Fruit fly (Drosophila melanogaster) whole organism, embryonic: ENCODE measurements around the gene NdufA3.
A peak's percentile ranks its signal among the peaks of the same experiment; 100 is the strongest.

Experiments used
- Adf1 ChIP-seq: fragments of 200-800 bp; sonication (Bioruptor generic); IDR thresholded peaks from 2 replicates; pipeline ENCODE4 v1.3.6; 2022; ENCODE audit warnings: missing biosample characterization, missing genetic modification characterization
- Asciz ChIP-seq: fragments of 200-800 bp; sonication (Bioruptor generic); optimal IDR thresholded peaks from 2 replicates; lab custom pipeline; 2017; ENCODE audit warnings: missing biosample characterization, mild to moderate bottlenecking, missing genetic modification characterization, missing genetic modification reagents
- CG12071 ChIP-seq: fragments of 200-800 bp; sonication (Bioruptor generic); optimal IDR thresholded peaks from 3 replicates; lab custom pipeline; 2018; ENCODE audit warnings: missing biosample characterization, mild to moderate bottlenecking, missing genetic modification characterization
- CG12236 ChIP-seq: fragments of 200-800 bp; sonication (Bioruptor generic); optimal IDR thresholded peaks from 2 replicates; lab custom pipeline; 2016; ENCODE audit warnings: missing biosample characterization, missing genetic modification characterization
- CG17186 ChIP-seq: fragments of 200-800 bp; sonication (Bioruptor generic); optimal IDR thresholded peaks from 3 replicates; lab custom pipeline; 2017; ENCODE audit warnings: missing biosample characterization, missing genetic modification reagents, missing genetic modification characterization
- CG17829 ChIP-seq: fragments of 200-800 bp; optimal IDR thresholded peaks from 2 replicates; lab custom pipeline; 2019; ENCODE audit warnings: missing biosample characterization, mild to moderate bottlenecking, missing genetic modification characterization, moderate library complexity
- CG1832 ChIP-seq: fragments of 200-800 bp; sonication (Bioruptor generic); optimal IDR thresholded peaks from 2 replicates; lab custom pipeline; 2017; ENCODE audit warnings: missing biosample characterization, mild to moderate bottlenecking, missing genetic modification characterization, inconsistent platforms
- CG2199 ChIP-seq: fragments of 200-800 bp; sonication (Bioruptor generic); IDR thresholded peaks from 3 replicates; pipeline ENCODE4 v1.3.6; 2022; ENCODE audit warnings: missing biosample characterization, missing genetic modification characterization
- CG31224 ChIP-seq: fragments of 200-800 bp; sonication (Bioruptor generic); IDR thresholded peaks from 2 replicates; pipeline ENCODE4 v1.3.6; 2022; ENCODE audit warnings: missing biosample characterization, missing genetic modification characterization
- CG32532 ChIP-seq: fragments of 200-800 bp; sonication (Bioruptor generic); IDR thresholded peaks from 2 replicates; pipeline ENCODE4 v1.3.6; 2022; ENCODE audit warnings: missing biosample characterization, missing genetic modification characterization
- CG34376 ChIP-seq: fragments of 200-800 bp; sonication (Bioruptor generic); optimal IDR thresholded peaks from 2 replicates; lab custom pipeline; 2018; ENCODE audit warnings: missing biosample characterization, mild to moderate bottlenecking, missing genetic modification characterization
- CG4820 ChIP-seq: fragments of 200-800 bp; sonication (Bioruptor generic); optimal IDR thresholded peaks from 3 replicates; lab custom pipeline; 2016; ENCODE audit warnings: missing biosample characterization, missing genetic modification characterization
- CG5245 ChIP-seq: fragments of 200-800 bp; sonication (Bioruptor generic); optimal IDR thresholded peaks from 3 replicates; lab custom pipeline; 2016; ENCODE audit warnings: missing biosample characterization, missing genetic modification characterization
- CG7357 ChIP-seq: fragments of 200-800 bp; sonication (Bioruptor generic); IDR thresholded peaks from 3 replicates; pipeline ENCODE4 v1.3.6; 2022; ENCODE audit warnings: missing biosample characterization, missing genetic modification characterization
- CG7963 ChIP-seq: fragments of 200-800 bp; sonication (Bioruptor generic); IDR thresholded peaks from 3 replicates; pipeline ENCODE4 v1.3.6; 2022; ENCODE audit warnings: missing biosample characterization, missing genetic modification characterization; ENCODE audit not compliant: partially characterized antibody
- CG9609 ChIP-seq: fragments of 200-800 bp; sonication (Bioruptor generic); optimal IDR thresholded peaks from 3 replicates; lab custom pipeline; 2016; ENCODE audit warnings: missing biosample characterization, missing genetic modification characterization
- CoRest ChIP-seq: fragments of 200-800 bp; sonication (Bioruptor generic); optimal IDR thresholded peaks from 3 replicates; lab custom pipeline; 2018; ENCODE audit warnings: missing biosample characterization, mild to moderate bottlenecking, missing genetic modification characterization, moderate library complexity
- Hey ChIP-seq: fragments of 200-800 bp; sonication (Bioruptor generic); optimal IDR thresholded peaks from 3 replicates; lab custom pipeline; 2018; ENCODE audit warnings: missing biosample characterization, mild to moderate bottlenecking, missing genetic modification characterization
- Hr51 ChIP-seq, 2 experiments: fragments of 200-800 bp; sonication (Bioruptor generic); optimal IDR thresholded peaks; 2 replicates in 1 of 2; 3 replicates in 1 of 2; lab custom pipeline; 2016 to 2018; ENCODE audit warnings: missing biosample characterization in 2 of 2, missing genetic modification characterization in 2 of 2, mild to moderate bottlenecking in 1 of 2, moderate library complexity in 1 of 2
- MESR4 ChIP-seq: fragments of 200-800 bp; sonication (Bioruptor generic); optimal IDR thresholded peaks from 2 replicates; lab custom pipeline; 2018; ENCODE audit warnings: missing biosample characterization, mild to moderate bottlenecking, missing genetic modification characterization, moderate library complexity
- Med ChIP-seq: fragments of 200-800 bp; sonication (Bioruptor generic); peaks from one replicate; lab custom pipeline; 2016; ENCODE audit warnings: missing biosample characterization, missing genetic modification characterization, mild to moderate bottlenecking, inconsistent platforms, moderate library complexity
- Pdp1 ChIP-seq, 2 experiments: fragments of 200-800 bp; sonication (Bioruptor generic); optimal IDR thresholded peaks; 3 replicates each; lab custom pipeline; 2016; ENCODE audit warnings: missing biosample characterization in 2 of 2, missing genetic modification characterization in 2 of 2, mild to moderate bottlenecking in 1 of 2, moderate library complexity in 1 of 2
- Scr ChIP-seq: fragments of 200-800 bp; sonication (Bioruptor generic); IDR thresholded peaks from 2 replicates; pipeline ENCODE4 v1.3.6; 2022; ENCODE audit warnings: missing biosample characterization, missing genetic modification characterization; ENCODE audit not compliant: partially characterized antibody
- Sox102F ChIP-seq: fragments of 200-800 bp; sonication (Bioruptor generic); optimal IDR thresholded peaks from 2 replicates; lab custom pipeline; 2018; ENCODE audit warnings: missing biosample characterization, mild to moderate bottlenecking, missing genetic modification characterization, moderate library complexity
- Taf1 ChIP-seq: fragments of 200-800 bp; sonication (Bioruptor generic); IDR thresholded peaks from 2 replicates; pipeline ENCODE4 v1.3.6; 2022; ENCODE audit warnings: missing biosample characterization, missing genetic modification characterization
- amos ChIP-seq: fragments of 200-800 bp; sonication (Bioruptor generic); IDR thresholded peaks from 2 replicates; pipeline ENCODE4 v1.3.6; 2022; ENCODE audit warnings: missing biosample characterization, missing genetic modification characterization; ENCODE audit not compliant: partially characterized antibody
- az2 ChIP-seq: fragments of 200-800 bp; sonication (Bioruptor generic); optimal IDR thresholded peaks from 3 replicates; lab custom pipeline; 2016; ENCODE audit warnings: missing biosample characterization, missing genetic modification characterization
- chn ChIP-seq: fragments of 200-800 bp; sonication (Bioruptor generic); optimal IDR thresholded peaks from 2 replicates; lab custom pipeline; 2016; ENCODE audit warnings: missing biosample characterization, missing genetic modification characterization
- crc ChIP-seq: fragments of 200-800 bp; sonication (Bioruptor generic); optimal IDR thresholded peaks from 2 replicates; lab custom pipeline; 2016; ENCODE audit warnings: missing biosample characterization, missing genetic modification characterization
- crol ChIP-seq: fragments of 200-800 bp; sonication (Bioruptor generic); IDR thresholded peaks from 2 replicates; pipeline ENCODE4 v1.3.6; 2022; ENCODE audit warnings: missing biosample characterization, missing genetic modification characterization
- dati ChIP-seq: fragments of 200-800 bp; sonication (Bioruptor generic); IDR thresholded peaks from 2 replicates; pipeline ENCODE4 v1.3.6; 2022; ENCODE audit warnings: missing biosample characterization, missing genetic modification characterization
- dmrt11E ChIP-seq: fragments of 200-800 bp; sonication (Bioruptor generic); optimal IDR thresholded peaks from 3 replicates; lab custom pipeline; 2018; ENCODE audit warnings: missing biosample characterization, mild to moderate bottlenecking, missing genetic modification characterization, moderate library complexity
- fd102C ChIP-seq: fragments of 200-800 bp; sonication (Bioruptor generic); optimal IDR thresholded peaks from 2 replicates; lab custom pipeline; 2018; ENCODE audit warnings: missing biosample characterization, mild to moderate bottlenecking, missing genetic modification characterization, moderate library complexity
- fd3F ChIP-seq: fragments of 200-800 bp; sonication (Bioruptor generic); optimal IDR thresholded peaks from 2 replicates; lab custom pipeline; 2018; ENCODE audit warnings: missing biosample characterization, mild to moderate bottlenecking, missing genetic modification characterization, moderate library complexity
- ftz-f1 ChIP-seq: fragments of 200-800 bp; sonication (Bioruptor generic); optimal IDR thresholded peaks from 2 replicates; lab custom pipeline; 2016; ENCODE audit warnings: missing biosample characterization, missing genetic modification characterization
- gem ChIP-seq: fragments of 200-800 bp; sonication (Bioruptor generic); optimal IDR thresholded peaks from 2 replicates; lab custom pipeline; 2019; ENCODE audit warnings: missing biosample characterization, mild to moderate bottlenecking, missing genetic modification characterization, moderate library complexity
- gsb-n ChIP-seq: fragments of 200-800 bp; sonication (Bioruptor generic); optimal IDR thresholded peaks from 3 replicates; lab custom pipeline; 2018; ENCODE audit warnings: missing biosample characterization, mild to moderate bottlenecking, missing genetic modification characterization
- hkb ChIP-seq, 2 experiments: fragments of 200-800 bp in 1 of 2; fragments of >200 bp in 1 of 2; sonication (Bioruptor generic) in 1 of 2; IDR thresholded peaks in 1 of 2; optimal IDR thresholded peaks in 1 of 2; 2 replicates each; pipeline versions ENCODE4 v1.3.6 to Lab custom; 2017 to 2022; ENCODE audit warnings: missing biosample characterization in 1 of 2, missing genetic modification characterization in 1 of 2
- insv ChIP-seq, 2 experiments: fragments of 200-800 bp; sonication (Bioruptor generic); optimal IDR thresholded peaks; 3 replicates each; lab custom pipeline; 2016 to 2018; ENCODE audit warnings: missing biosample characterization in 2 of 2, missing genetic modification characterization in 2 of 2
- inv ChIP-seq: fragments of 200-800 bp; sonication (Bioruptor generic); IDR thresholded peaks from 2 replicates; pipeline ENCODE4 v1.3.6; 2022; ENCODE audit warnings: missing biosample characterization, missing genetic modification characterization; ENCODE audit not compliant: partially characterized antibody
- kni ChIP-seq: fragments of 200-800 bp; sonication (Bioruptor generic); optimal IDR thresholded peaks from 3 replicates; lab custom pipeline; 2017; ENCODE audit warnings: mild to moderate bottlenecking, missing biosample characterization, missing genetic modification reagents, missing genetic modification characterization
- nom ChIP-seq: fragments of 200-800 bp; sonication (Bioruptor generic); optimal IDR thresholded peaks from 2 replicates; lab custom pipeline; 2017; ENCODE audit warnings: missing biosample characterization, missing genetic modification characterization, mild to moderate bottlenecking, moderate library complexity, missing genetic modification reagents
- peb ChIP-seq: fragments of 200-800 bp; sonication (Bioruptor generic); IDR thresholded peaks from 2 replicates; pipeline ENCODE4 v1.3.6; 2022; ENCODE audit warnings: missing biosample characterization, missing genetic modification characterization
- pfk ChIP-seq: fragments of 200-800 bp; sonication (Bioruptor generic); optimal IDR thresholded peaks from 2 replicates; lab custom pipeline; 2018; ENCODE audit warnings: missing biosample characterization, mild to moderate bottlenecking, missing genetic modification characterization, moderate library complexity
- schlank ChIP-seq: fragments of 200-800 bp; sonication (Bioruptor generic); optimal IDR thresholded peaks from 2 replicates; lab custom pipeline; 2018; ENCODE audit warnings: missing biosample characterization, mild to moderate bottlenecking, missing genetic modification characterization
- sd ChIP-seq: fragments of 200-800 bp; sonication (Bioruptor generic); optimal IDR thresholded peaks from 3 replicates; lab custom pipeline; 2018; ENCODE audit warnings: missing biosample characterization, mild to moderate bottlenecking, missing genetic modification characterization, moderate library complexity
- stwl ChIP-seq: fragments of 200-800 bp; sonication (Bioruptor generic); optimal IDR thresholded peaks from 3 replicates; lab custom pipeline; 2018; ENCODE audit warnings: missing biosample characterization, mild to moderate bottlenecking, missing genetic modification characterization, moderate library complexity
- zen2 ChIP-seq: fragments of 200-800 bp; sonication (Bioruptor generic); IDR thresholded peaks from 3 replicates; pipeline ENCODE4 v1.3.6; 2022; ENCODE audit warnings: missing biosample characterization, missing genetic modification characterization; ENCODE audit not compliant: partially characterized antibody
- zfh2 ChIP-seq: fragments of 200-800 bp; sonication (Bioruptor generic); optimal IDR thresholded peaks from 2 replicates; lab custom pipeline; 2016; ENCODE audit warnings: missing biosample characterization, missing genetic modification characterization

NdufA3 gene

DNA sequence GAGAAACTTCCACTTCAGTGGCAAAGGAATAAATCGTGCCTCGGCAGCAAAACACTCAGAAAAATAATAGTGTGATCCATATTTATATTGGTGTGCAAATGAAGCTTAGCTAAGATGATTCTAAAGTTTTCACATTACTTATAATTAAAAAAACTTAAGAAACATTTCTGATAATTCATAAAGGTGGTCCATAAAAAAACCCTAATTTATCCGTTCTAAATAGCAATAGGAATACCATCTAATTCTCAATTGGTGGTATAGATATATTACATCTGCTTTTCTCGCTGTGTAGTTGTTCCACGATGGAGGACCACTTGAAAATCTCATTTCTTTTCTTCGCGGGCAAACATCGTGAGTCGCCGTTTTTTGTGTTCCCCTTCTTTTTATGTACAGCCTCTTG lies 4.7 kb downstream of the NdufA3 start (continued):
- TF ChIP-seq ftz-f1 (GFP tag; lab: Kevin White, UChicago) (no peak), fd102C (no peak), Scr (GFP tag; lab: Robert Waterston, UW) (no peak), dati (GFP tag; lab: Robert Waterston, UW) (no peak), stwl (tag; lab: Kevin White, UChicago) (no peak), CG4820 (peak; percentile 37), nom (GFP tag; lab: Kevin White, UChicago) (peak; percentile 50), amos (no peak), CG9609 (no peak), dmrt11E (peak; percentile 64), zfh2 (GFP tag; lab: Kevin White, UChicago) (no peak), MESR4 (GFP tag; lab: Kevin White, UChicago) (no peak), CG17829 (tag; lab: Kevin White, UChicago) (peak; percentile 66), Adf1 (GFP tag; lab: Robert Waterston, UW) (no peak), CG12236 (GFP tag; lab: Kevin White, UChicago) (no peak), CG32532 (GFP tag; lab: Robert Waterston, UW) (peak; percentile 63), Hey (no peak), fd3F (peak; percentile 15), sd (no peak), az2 (GFP tag; lab: Kevin White, UChicago) (peak; percentile 28), Sox102F (GFP tag; lab: Kevin White, UChicago) (peak; percentile 65), Asciz (no peak), hkb (optimal IDR thresholded peaks at IDR 0.05; lab: Kevin White, UChicago) (no peak), hkb (GFP tag; IDR thresholded peaks at IDR 0.05; lab: Robert Waterston, UW) (peak; percentile 61), Hr51 (GFP tag; optimal IDR thresholded peaks at IDR 0.05; lab: Kevin White, UChicago) (peak in 1 of 2 experiments; percentile 66), Taf1 (no peak), kni (GFP tag; lab: Kevin White, UChicago) (no peak), CG1832 (GFP tag; lab: Kevin White, UChicago) (no peak), CG5245 (GFP tag; lab: Kevin White, UChicago) (peak; percentile 7), chn (no peak), crc (GFP tag; lab: Kevin White, UChicago) (peak; percentile 3), gsb-n (tag; lab: Kevin White, UChicago) (peak; percentile 9), CG17186 (GFP tag; lab: Kevin White, UChicago) (no peak), pfk (no peak), CG12071 (GFP tag; lab: Kevin White, UChicago) (peak; percentile 42), CoRest (tag; lab: Kevin White, UChicago) (peak; percentile 58), CG2199 (GFP tag; lab: Robert Waterston, UW) (no peak), Pdp1 (GFP tag; optimal IDR thresholded peaks at IDR 0.05; lab: Kevin White, UChicago) (peak in 1 of 2 experiments; percentile 24), Med (GFP tag; lab: Kevin White, UChicago) (peak; percentile 63), insv (GFP tag; optimal IDR thresholded peaks at IDR 0.05; lab: Kevin White, UChicago) (peak in 1 of 2 experiments; percentile 2), CG7357 (GFP tag; lab: Robert Waterston, UW) (no peak), CG7963 (no peak), gem (tag; lab: Kevin White, UChicago) (peak; percentile 78), inv (GFP tag; lab: Robert Waterston, UW) (no peak), schlank (no peak), crol (GFP tag; lab: Robert Waterston, UW) (no peak), zen2 (GFP tag; lab: Robert Waterston, UW) (no peak), peb (GFP tag; lab: Robert Waterston, UW) (no peak; the same call in 1 of the 2 replicates), CG34376 (GFP tag; lab: Kevin White, UChicago) (no peak), CG31224 (GFP tag; lab: Robert Waterston, UW) (peak; percentile 24; the same call in 1 of the 2 replicates)
